Worm (Caenorhabditis elegans): ENCODE data around the gene inpp-5K.

ce11 chrIII:8182573-8182972 is 21.4 kb upstream of the inpp-5K start:
- TF ChIP-seq ztf-29 (GFP tag; IDR thresholded peaks at IDR 0.05), result no peak
- TF ChIP-seq flt-1 (GFP tag; IDR thresholded peaks at IDR 0.05), result no peak
- TF ChIP-seq T22C8.4 (GFP tag; IDR thresholded peaks at IDR 0.05), result no peak
- TF ChIP-seq ztf-23 (GFP tag; IDR thresholded peaks at IDR 0.05), result no peak
- TF ChIP-seq cog-1 (tag; optimal IDR thresholded peaks at IDR 0.05), result no peak
- TF ChIP-seq ref-1 (GFP tag; conservative IDR thresholded peaks at IDR 0.05), result no peak
- no peak for TF ChIP-seq klf-2 (GFP tag; conservative IDR thresholded peaks at IDR 0.05)
- no peak for TF ChIP-seq med-1 (GFP tag; optimal IDR thresholded peaks at IDR 0.05; ENCODE audit: insufficient read depth)
- TF ChIP-seq tab-1 (GFP tag; IDR thresholded peaks at IDR 0.05), result no peak

Measured in whole organism, midembryonic.